Worm (Caenorhabditis elegans) whole organism, L4/young adult: Measurements from ENCODE around the gene cec-7.

Experiments used
- W03F9.2 ChIP-seq: fragments of 150-350 bp; optimal IDR thresholded peaks from 2 replicates; lab custom pipeline; 2014; ENCODE audit warnings: missing biosample characterization, missing genetic modification characterization
- dao-5 ChIP-seq: sonication (generic microtip); optimal IDR thresholded peaks from 2 replicates; lab custom pipeline; 2016; ENCODE audit warnings: missing genotype, missing genetic modification characterization, moderate library complexity, missing compliant biosample characterization

- TF ChIP-seq W03F9.2 (tag; lab: Kevin White, UChicago) = no peak
- no peak for TF ChIP-seq dao-5 (tag; lab: Kevin White, UChicago)
Observed at ce11 chrIII:12870060-12870696, 7.2 kb downstream of the cec-7 start, which contains the start of gene Y37D8A.6.
